Worm (Caenorhabditis elegans): ENCODE data around the gene tomm-40.

ce11 chrII:8927253-8927791, 46.0 kb downstream of the tomm-40 start, which contains the start of gene cct-2:
- no peak for TF ChIP-seq cog-1 (tag; optimal IDR thresholded peaks at IDR 0.05)
- TF ChIP-seq flt-1 (GFP tag; IDR thresholded peaks at IDR 0.05): no peak
- TF ChIP-seq T22C8.4 (GFP tag; IDR thresholded peaks at IDR 0.05): no peak
- TF ChIP-seq ztf-29 (GFP tag; IDR thresholded peaks at IDR 0.05): no peak
- TF ChIP-seq med-1 (GFP tag; optimal IDR thresholded peaks at IDR 0.05; ENCODE audit: insufficient read depth): no peak
- no peak for TF ChIP-seq klf-2 (GFP tag; conservative IDR thresholded peaks at IDR 0.05)
- no peak for TF ChIP-seq ztf-23 (GFP tag; IDR thresholded peaks at IDR 0.05)
- TF ChIP-seq tab-1 (GFP tag; IDR thresholded peaks at IDR 0.05): no peak
